Worm (Caenorhabditis elegans) whole organism, L3 larva: Measurements from ENCODE around the gene bbln-1.

Experiments
- aly-2 ChIP-seq: fragments of 150-350 bp; optimal IDR thresholded peaks from 2 replicates; lab custom pipeline; 2014; ENCODE audit warnings: missing biosample characterization, missing genetic modification characterization
- ceh-82 ChIP-seq: fragments of 150-350 bp; optimal IDR thresholded peaks from 2 replicates; lab custom pipeline; 2014; ENCODE audit warnings: missing biosample characterization, missing genetic modification characterization
- egl-27 ChIP-seq: sonication (generic microtip); optimal IDR thresholded peaks from 4 replicates; lab custom pipeline; 2017; ENCODE audit warnings: missing biosample characterization, missing genetic modification reagents, missing genetic modification characterization
- nhr-77 ChIP-seq: fragments of 150-350 bp; optimal IDR thresholded peaks from 2 replicates; lab custom pipeline; 2014; ENCODE audit warnings: missing biosample characterization, missing genetic modification characterization
- snpc-4 ChIP-seq: fragments of 150-350 bp; optimal IDR thresholded peaks from 2 replicates; lab custom pipeline; 2014; ENCODE audit warnings: missing biosample characterization, missing genetic modification characterization
- zag-1 ChIP-seq: fragments of 150-350 bp; optimal IDR thresholded peaks from 2 replicates; lab custom pipeline; 2014; ENCODE audit warnings: missing biosample characterization, missing genetic modification characterization
- ztf-11 ChIP-seq: fragments of 150-350 bp; optimal IDR thresholded peaks from 2 replicates; lab custom pipeline; 2014; ENCODE audit warnings: missing biosample characterization, missing genetic modification characterization
- ztf-4 ChIP-seq: fragments of 150-350 bp; optimal IDR thresholded peaks from 2 replicates; lab custom pipeline; 2014; ENCODE audit warnings: missing biosample characterization, missing genetic modification characterization

- TF ChIP-seq aly-2: no peak
- no peak for TF ChIP-seq egl-27 (tag; lab: Kevin White, UChicago)
- no peak for TF ChIP-seq ceh-82 (tag; lab: Kevin White, UChicago)
- TF ChIP-seq ztf-4 (tag; lab: Kevin White, UChicago): no peak
- TF ChIP-seq zag-1 (tag; lab: Kevin White, UChicago): no peak
- no peak for TF ChIP-seq ztf-11 (tag; lab: Kevin White, UChicago)
- no peak for TF ChIP-seq snpc-4
- TF ChIP-seq nhr-77: no peak
Measured at ce11 chrX:3155111-3155843, 3.0 kb upstream of the bbln-1 start.
